Worm (Caenorhabditis elegans): ENCODE measurements around the gene arx-3.

arx-3 gene

ce11 chrIII:12037217-12037616 is 21.0 kb downstream of the arx-3 start:
- no peak for TF ChIP-seq unc-62 (GFP tag; optimal IDR thresholded peaks at IDR 0.05)

ce11 chrIII:12034311-12034710 is 23.9 kb downstream of the arx-3 start:
- no peak for TF ChIP-seq unc-62 (GFP tag; optimal IDR thresholded peaks at IDR 0.05)

- no peak for TF ChIP-seq unc-62 (GFP tag; optimal IDR thresholded peaks at IDR 0.05)
Measured at ce11 chrIII:12033259-12033658, 25.0 kb downstream of the arx-3 start.

ce11 chrIII:12030669-12031068 is 27.6 kb downstream of the arx-3 start, which contains the start of gene Y79H2A.2:
TSS of gene Y79H2A.2 (minus strand) at chrIII:12030769.
- TF ChIP-seq unc-62 (GFP tag; optimal IDR thresholded peaks at IDR 0.05): no peak

- TF ChIP-seq unc-62 (GFP tag; optimal IDR thresholded peaks at IDR 0.05): no peak
Measured at ce11 chrIII:12028769-12029168, 29.5 kb downstream of the arx-3 start, which contains the start of gene Y79H2A.12. TSS of gene Y79H2A.12 (minus strand) at chrIII:12028869.

- no peak for TF ChIP-seq unc-62 (GFP tag; optimal IDR thresholded peaks at IDR 0.05)
Measured at ce11 chrIII:12022281-12022680, 36.0 kb downstream of the arx-3 start.

ce11 chrIII:12020074-12020602 is 38.1 kb downstream of the arx-3 start, which contains the start of gene brp-1:
TSS of gene brp-1 (plus strand) at chrIII:12020552.
- TF ChIP-seq unc-62 (GFP tag; optimal IDR thresholded peaks at IDR 0.05): no peak

ce11 chrIII:12017999-12018398 is 40.3 kb downstream of the arx-3 start:
- no peak for TF ChIP-seq unc-62 (GFP tag; optimal IDR thresholded peaks at IDR 0.05)

ce11 chrIII:12015611-12016010 is 42.6 kb downstream of the arx-3 start:
- no peak for TF ChIP-seq unc-62 (GFP tag; optimal IDR thresholded peaks at IDR 0.05)

ce11 chrIII:12015183-12015582 is 43.1 kb downstream of the arx-3 start:
- no peak for TF ChIP-seq unc-62 (GFP tag; optimal IDR thresholded peaks at IDR 0.05)

ce11 chrIII:12014503-12014902 is 43.8 kb downstream of the arx-3 start:
- TF ChIP-seq unc-62 (GFP tag; optimal IDR thresholded peaks at IDR 0.05): no peak

ce11 chrIII:12013718-12014117 is 44.5 kb downstream of the arx-3 start:
- TF ChIP-seq unc-62 (GFP tag; optimal IDR thresholded peaks at IDR 0.05): no peak

- no peak for TF ChIP-seq unc-62 (GFP tag; optimal IDR thresholded peaks at IDR 0.05)
Measured at ce11 chrIII:12013054-12013453, 45.2 kb downstream of the arx-3 start.

ce11 chrIII:12009764-12010163 is 48.5 kb downstream of the arx-3 start:
- TF ChIP-seq unc-62 (GFP tag; optimal IDR thresholded peaks at IDR 0.05): no peak

ce11 chrIII:12009321-12009720 is 48.9 kb downstream of the arx-3 start:
- no peak for TF ChIP-seq unc-62 (GFP tag; optimal IDR thresholded peaks at IDR 0.05)

ce11 chrIII:12003264-12003663 is 55.0 kb downstream of the arx-3 start:
- no peak for TF ChIP-seq unc-62 (GFP tag; optimal IDR thresholded peaks at IDR 0.05)

- TF ChIP-seq unc-62 (GFP tag; optimal IDR thresholded peaks at IDR 0.05): no peak
Measured at ce11 chrIII:12002850-12003249, 55.4 kb downstream of the arx-3 start, which contains the start of gene Y56A3A.33. TSS of gene Y56A3A.33 (minus strand) at chrIII:12002950.

Measured in whole organism, dauer.